Worm (Caenorhabditis elegans): ENCODE results near the gene srlf-34.

Gene srlf-34

DNA sequence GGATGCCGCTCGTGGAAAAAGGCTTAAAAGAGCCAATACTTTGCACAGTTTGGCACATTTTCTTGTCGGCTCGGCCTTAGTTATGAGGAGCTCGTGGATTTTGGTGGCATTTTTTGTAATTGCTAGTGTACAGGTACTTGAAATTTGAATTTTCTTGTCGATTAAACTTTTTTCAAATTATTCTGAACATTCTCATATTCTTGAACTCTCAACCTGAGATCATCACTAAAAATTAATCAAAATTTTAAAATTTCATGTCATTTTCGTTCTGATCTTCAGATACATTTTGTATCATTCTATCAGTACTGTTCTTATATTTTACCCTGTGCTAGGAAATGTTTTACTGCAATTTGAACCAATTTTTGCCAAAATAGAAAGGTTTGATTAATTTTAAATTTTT is 9.3 kb downstream of the srlf-34 start, which contains the start of gene idpp-4:
Gene idpp-4, plus strand, starts transcription at position 51 of the 400 bp plus-strand sequence.
- TF ChIP-seq mes-4 (tag; optimal IDR thresholded peaks at IDR 0.05) = no peak
- no peak for TF ChIP-seq F39B2.1 (GFP tag; IDR thresholded peaks at IDR 0.05)
- no peak for TF ChIP-seq madf-10 (tag; optimal IDR thresholded peaks at IDR 0.05)
- no peak for TF ChIP-seq B0019.2 (GFP tag; conservative IDR thresholded peaks at IDR 0.05)
- TF ChIP-seq egl-44 (GFP tag; IDR thresholded peaks at IDR 0.05) = no peak

DNA sequence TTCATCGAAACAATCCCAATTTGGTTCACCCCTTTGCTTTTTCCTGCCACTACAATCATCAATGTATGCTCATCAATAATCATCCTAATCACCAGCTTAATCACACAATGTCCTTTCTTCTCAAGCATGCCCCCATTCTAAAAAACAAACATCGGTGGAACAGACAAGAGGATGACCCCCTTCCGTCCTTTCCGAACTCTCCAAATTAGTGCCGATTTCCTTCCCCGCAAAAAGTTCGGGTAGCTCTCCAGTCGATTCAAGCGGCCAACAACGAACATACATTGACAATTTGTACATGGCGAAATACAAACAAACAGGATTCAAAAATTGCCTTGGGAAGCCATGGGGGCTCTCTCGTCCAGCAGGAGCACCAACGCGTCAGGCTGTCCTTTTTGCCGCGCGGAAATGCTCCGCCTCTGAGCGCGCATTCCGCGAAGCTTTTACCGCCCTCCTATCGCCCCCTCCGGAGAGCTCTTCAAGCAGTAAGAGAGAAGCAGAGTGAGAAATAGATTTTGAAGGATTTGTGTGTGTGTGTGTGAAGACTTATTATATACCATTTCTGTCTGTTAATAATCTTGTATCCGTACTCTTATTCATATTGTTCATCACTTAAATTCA is 13.6 kb downstream of the srlf-34 start, which contains the start of gene appg-1:
Gene appg-1, plus strand, starts transcription at position 427 of the 618 bp plus-strand sequence.
- TF ChIP-seq zfh-2 (GFP tag; conservative IDR thresholded peaks at IDR 0.05) = peak; percentile 87
- TF ChIP-seq nhr-80 (tag; optimal IDR thresholded peaks at IDR 0.05) = no peak
- TF ChIP-seq egrh-3 (GFP tag; IDR thresholded peaks at IDR 0.05) = peak; percentile 76; the same call in 1 of the 2 replicates

DNA sequence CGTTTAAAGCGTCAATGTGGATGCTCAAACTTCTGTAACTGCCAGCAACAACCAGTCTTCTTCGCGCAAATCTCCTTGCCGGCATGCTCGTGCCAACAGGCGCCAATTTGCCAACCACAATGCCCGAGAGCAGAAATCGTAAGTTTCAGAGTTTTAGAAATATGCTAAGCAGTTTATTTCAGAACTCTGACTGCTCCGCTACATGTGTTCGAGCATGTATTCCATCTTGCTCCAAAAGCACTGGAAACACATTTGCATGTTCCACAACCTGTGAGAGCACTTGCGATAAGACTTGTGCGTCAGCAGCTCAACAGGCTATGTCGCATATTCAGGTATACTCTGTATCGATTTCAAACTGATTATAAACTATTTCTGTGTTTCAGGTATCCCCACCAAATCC is 17.7 kb downstream of the srlf-34 start:
- no peak for TF ChIP-seq Y95B8A.8 (GFP tag; IDR thresholded peaks at IDR 0.05)
- TF ChIP-seq repo-1 (tag; optimal IDR thresholded peaks at IDR 0.05) = no peak
- TF ChIP-seq ama-1 (optimal IDR thresholded peaks at IDR 0.05) = no peak
- no peak for TF ChIP-seq ama-1 (GFP tag; optimal IDR thresholded peaks at IDR 0.05)
- no peak for TF ChIP-seq mcd-1 (GFP tag; IDR thresholded peaks at IDR 0.05)
- TF ChIP-seq madf-6 (GFP tag; IDR thresholded peaks at IDR 0.05) = no peak

DNA sequence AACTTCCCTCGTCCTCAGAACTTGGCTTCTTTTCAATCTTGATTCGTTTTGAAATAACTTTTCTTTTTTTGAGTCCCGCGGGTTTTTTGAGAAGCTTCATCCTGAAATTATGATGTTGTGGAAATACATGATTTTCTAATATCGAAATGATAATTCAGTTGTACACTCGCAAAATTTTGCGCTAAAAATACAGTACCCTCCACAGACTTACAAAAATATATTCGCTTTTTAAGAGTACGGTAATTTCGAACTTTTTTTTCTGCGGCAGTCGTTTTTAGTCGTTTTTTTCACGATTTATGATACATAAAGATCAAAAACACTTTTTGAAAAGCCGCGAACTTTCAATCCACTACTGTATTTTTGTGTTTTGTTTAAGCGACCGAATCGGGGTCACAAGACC is 32.9 kb downstream of the srlf-34 start, which contains the start of gene pro-2:
Gene pro-2, minus strand, starts transcription at position 101 of the 400 bp plus-strand sequence.
- TF ChIP-seq B0019.2 (GFP tag; conservative IDR thresholded peaks at IDR 0.05) (no peak), T26A5.8 (tag; optimal IDR thresholded peaks at IDR 0.05) (no peak), ceh-79 (tag; optimal IDR thresholded peaks at IDR 0.05) (no peak), egrh-3 (GFP tag; IDR thresholded peaks at IDR 0.05) (no peak), ccch-3 (GFP tag; optimal IDR thresholded peaks at IDR 0.05) (no peak), ztf-18 (tag; optimal IDR thresholded peaks at IDR 0.05) (no peak), aptf-3 (GFP tag; IDR thresholded peaks at IDR 0.05) (no peak)

DNA sequence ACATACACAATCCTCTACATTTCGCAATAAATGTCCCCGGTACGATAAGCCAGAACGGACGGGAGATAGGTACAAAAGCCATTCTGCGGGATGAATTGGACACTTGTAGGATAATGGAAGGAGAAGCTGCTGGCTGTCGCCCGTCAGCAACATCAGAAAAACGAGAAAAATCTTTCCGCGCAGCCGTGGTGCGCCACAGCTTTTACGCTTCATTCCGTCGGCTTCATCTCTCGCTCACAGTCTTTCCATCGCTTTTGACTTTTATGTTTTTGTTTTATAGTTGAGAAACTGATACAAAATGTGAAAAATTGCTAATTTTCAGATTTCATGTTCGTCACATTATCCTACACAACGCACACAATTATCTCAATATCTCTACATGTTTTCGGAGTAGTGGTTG is 34.0 kb downstream of the srlf-34 start, which contains the start of gene C07E3.10:
Gene C07E3.10, plus strand, starts transcription at position 301 of the 400 bp plus-strand sequence.
- TF ChIP-seq madf-6 (GFP tag; IDR thresholded peaks at IDR 0.05) (peak; percentile 37; the same call in 1 of the 2 replicates), F57A8.1 (GFP tag; optimal IDR thresholded peaks at IDR 0.05) (no peak), hlh-26 (GFP tag; conservative IDR thresholded peaks at IDR 0.05) (no peak), cebp-1 (GFP tag; IDR thresholded peaks at IDR 0.05) (no peak), cebp-1 (tag; optimal IDR thresholded peaks at IDR 0.05) (peak; percentile 53), F23B12.7 (tag; optimal IDR thresholded peaks at IDR 0.05; ENCODE audit: insufficient read depth) (no peak), bed-1 (GFP tag; IDR thresholded peaks at IDR 0.05) (no peak), Y53G8AR.9 (GFP tag; conservative IDR thresholded peaks at IDR 0.05) (no peak), madf-8 (GFP tag; conservative IDR thresholded peaks at IDR 0.05) (no peak)

DNA sequence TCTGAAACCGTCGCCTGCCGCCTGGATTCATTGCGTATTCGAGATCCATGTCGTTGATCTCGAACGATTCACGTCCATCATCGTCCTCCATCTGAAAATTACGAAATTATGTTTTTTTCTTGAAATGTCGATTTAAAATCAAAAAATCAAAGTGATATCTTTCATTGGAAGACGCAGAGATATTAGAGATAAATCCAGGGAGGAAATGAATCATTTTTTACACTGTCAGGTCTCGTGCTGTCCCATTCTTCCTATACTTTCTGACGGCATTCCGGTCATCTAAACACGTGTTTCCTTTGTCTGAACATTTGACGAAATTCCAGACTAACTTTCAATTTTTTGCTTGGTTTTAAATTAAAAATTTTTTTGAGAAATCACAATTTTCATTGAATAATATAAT is 37.8 kb downstream of the srlf-34 start, which contains the start of gene stip-1:
Gene stip-1, minus strand, starts transcription at position 98 of the 400 bp plus-strand sequence.
- TF ChIP-seq C06A6.2 (GFP tag; conservative IDR thresholded peaks at IDR 0.05) (no peak), cebp-1 (GFP tag; IDR thresholded peaks at IDR 0.05) (no peak), cebp-1 (tag; optimal IDR thresholded peaks at IDR 0.05) (peak; percentile 48)

DNA sequence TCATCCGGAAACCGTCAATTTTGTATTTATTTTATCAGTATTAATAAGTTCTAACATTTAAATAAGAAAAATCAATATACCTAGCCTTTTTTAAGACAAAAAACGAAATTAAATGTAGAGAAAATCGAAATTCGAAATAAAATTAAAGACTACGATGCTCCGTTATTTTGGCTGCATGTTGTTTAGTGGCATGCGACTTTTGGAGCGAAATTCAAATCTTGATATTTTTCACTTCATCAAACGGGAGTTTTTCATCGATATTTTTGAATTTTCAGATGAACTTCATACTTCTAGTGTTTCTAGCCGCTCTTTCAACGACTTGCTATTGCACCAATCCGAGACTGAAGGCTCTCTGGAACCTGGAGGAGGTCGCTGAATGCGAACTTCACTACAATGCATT is 38.4 kb downstream of the srlf-34 start, which contains the start of gene C07E3.9:
Gene C07E3.9, plus strand, starts transcription at position 270 of the 400 bp plus-strand sequence.
- no peak for TF ChIP-seq sdz-38 (tag; optimal IDR thresholded peaks at IDR 0.05)
- no peak for TF ChIP-seq ztf-25 (GFP tag; IDR thresholded peaks at IDR 0.05)
- TF ChIP-seq hlh-12 (tag; optimal IDR thresholded peaks at IDR 0.05) = no peak
- no peak for TF ChIP-seq ztf-6 (GFP tag; IDR thresholded peaks at IDR 0.05)
- TF ChIP-seq nhr-80 (tag; optimal IDR thresholded peaks at IDR 0.05) = no peak
- TF ChIP-seq Y53F4B.3 (GFP tag; IDR thresholded peaks at IDR 0.05) = no peak
- no peak for TF ChIP-seq xnd-1 (tag; optimal IDR thresholded peaks at IDR 0.05)
- no peak for TF ChIP-seq let-526 (GFP tag; IDR thresholded peaks at IDR 0.05)
- TF ChIP-seq efl-1 (GFP tag; optimal IDR thresholded peaks at IDR 0.05) = peak; percentile 53
- no peak for TF ChIP-seq hmg-20 (GFP tag; IDR thresholded peaks at IDR 0.05)
- no peak for TF ChIP-seq repo-1 (tag; optimal IDR thresholded peaks at IDR 0.05)
- TF ChIP-seq akir-1 (GFP tag; optimal IDR thresholded peaks at IDR 0.05) = no peak
- TF ChIP-seq lin-54 (GFP tag; optimal IDR thresholded peaks at IDR 0.05) = peak; percentile 79
- no peak for TF ChIP-seq C06A6.2 (GFP tag; conservative IDR thresholded peaks at IDR 0.05)
